Fruit fly (Drosophila melanogaster) whole organism, prepupa: Measurements from ENCODE around the gene CG5402.

ENCODE experiments used
- Blimp-1 ChIP-seq: fragments of 200-800 bp; sonication (Bioruptor generic); optimal IDR thresholded peaks from 3 replicates; lab custom pipeline; 2017; ENCODE audit warnings: missing biosample characterization, missing genetic modification characterization, mild to moderate bottlenecking, moderate library complexity, missing genetic modification reagents
- CG10631 ChIP-seq: fragments of 200-800 bp; sonication (Bioruptor generic); optimal IDR thresholded peaks from 2 replicates; lab custom pipeline; 2016; ENCODE audit warnings: missing biosample characterization, missing genetic modification characterization
- CG10669 ChIP-seq: fragments of 200-800 bp; sonication (Bioruptor generic); optimal IDR thresholded peaks from 3 replicates; lab custom pipeline; 2018; ENCODE audit warnings: missing biosample characterization, mild to moderate bottlenecking, missing genetic modification characterization, moderate library complexity
- CG11902 ChIP-seq: fragments of 200-800 bp; sonication (Bioruptor generic); optimal IDR thresholded peaks from 3 replicates; lab custom pipeline; 2016; ENCODE audit warnings: missing biosample characterization, missing genetic modification characterization
- CG15336 ChIP-seq: fragments of 200-800 bp; sonication (Bioruptor generic); IDR thresholded peaks from 2 replicates; pipeline ENCODE4 v1.3.6; 2022; ENCODE audit warnings: missing biosample characterization, missing genetic modification characterization
- CG16779 ChIP-seq: fragments of 200-800 bp; sonication (Bioruptor generic); optimal IDR thresholded peaks from 3 replicates; lab custom pipeline; 2017; ENCODE audit warnings: missing biosample characterization, mild to moderate bottlenecking, missing genetic modification characterization
- CG3032 ChIP-seq: fragments of 200-800 bp; optimal IDR thresholded peaks from 2 replicates; lab custom pipeline; 2019; ENCODE audit warnings: missing biosample characterization, mild to moderate bottlenecking, missing genetic modification characterization, moderate library complexity
- CG32006 ChIP-seq: fragments of 200-800 bp; sonication (Bioruptor generic); optimal IDR thresholded peaks from 3 replicates; lab custom pipeline; 2017; ENCODE audit warnings: missing biosample characterization, mild to moderate bottlenecking, missing genetic modification characterization
- CG34406 ChIP-seq: fragments of 200-800 bp; sonication (Bioruptor generic); optimal IDR thresholded peaks from 3 replicates; lab custom pipeline; 2016; ENCODE audit warnings: missing biosample characterization, missing genetic modification characterization
- CG3919 ChIP-seq: fragments of 200-800 bp; sonication (Bioruptor generic); optimal IDR thresholded peaks from 3 replicates; lab custom pipeline; 2016; ENCODE audit warnings: missing biosample characterization, missing genetic modification characterization
- CG6163 ChIP-seq: fragments of 200-800 bp; sonication (Bioruptor generic); IDR thresholded peaks from 3 replicates; pipeline ENCODE4 v1.3.6; 2022; ENCODE audit warnings: missing biosample characterization, missing genetic modification characterization
- CG6276 ChIP-seq: fragments of 200-800 bp; sonication (Bioruptor generic); optimal IDR thresholded peaks from 2 replicates; lab custom pipeline; 2017; ENCODE audit warnings: missing biosample characterization, mild to moderate bottlenecking, missing genetic modification characterization
- CG6854 ChIP-seq: fragments of 200-800 bp; sonication (Bioruptor generic); optimal IDR thresholded peaks from 2 replicates; lab custom pipeline; 2017; ENCODE audit warnings: missing biosample characterization, mild to moderate bottlenecking, missing genetic modification characterization
- CG7368 ChIP-seq: fragments of 200-800 bp; sonication (Bioruptor generic); optimal IDR thresholded peaks from 3 replicates; lab custom pipeline; 2016; ENCODE audit warnings: missing biosample characterization, missing genetic modification characterization
- CG8319 ChIP-seq: fragments of 200-800 bp; sonication (Bioruptor generic); optimal IDR thresholded peaks from 3 replicates; lab custom pipeline; 2016; ENCODE audit warnings: missing biosample characterization, missing genetic modification characterization
- CG9139 ChIP-seq: fragments of 200-800 bp; sonication (Bioruptor generic); optimal IDR thresholded peaks from 3 replicates; lab custom pipeline; 2017; ENCODE audit warnings: missing biosample characterization, mild to moderate bottlenecking, missing genetic modification characterization
- Eip75B ChIP-seq: fragments of 200-800 bp; sonication (Bioruptor generic); optimal IDR thresholded peaks from 3 replicates; lab custom pipeline; 2016; ENCODE audit warnings: missing biosample characterization, missing genetic modification characterization
- Eip78C ChIP-seq: fragments of 200-800 bp; sonication (Bioruptor generic); peaks from one replicate; lab custom pipeline; 2016; ENCODE audit warnings: missing biosample characterization, missing genetic modification characterization
- Ets21C ChIP-seq: fragments of 200-800 bp; sonication (Bioruptor generic); optimal IDR thresholded peaks from 3 replicates; lab custom pipeline; 2016; ENCODE audit warnings: missing biosample characterization, missing genetic modification characterization
- Ets96B ChIP-seq: fragments of 200-800 bp; optimal IDR thresholded peaks from 2 replicates; lab custom pipeline; 2019; ENCODE audit warnings: missing biosample characterization, mild to moderate bottlenecking, missing genetic modification characterization, moderate library complexity
- Gug ChIP-seq: fragments of 200-800 bp; sonication (Bioruptor generic); IDR thresholded peaks from 2 replicates; pipeline ENCODE4 v1.3.6; 2022; ENCODE audit warnings: missing biosample characterization, missing genetic modification characterization
- Hr39 ChIP-seq: fragments of 200-800 bp; sonication (Bioruptor generic); optimal IDR thresholded peaks from 2 replicates; lab custom pipeline; 2016; ENCODE audit warnings: missing biosample characterization, missing genetic modification characterization
- Hr4 ChIP-seq: fragments of 200-800 bp; sonication (Bioruptor generic); optimal IDR thresholded peaks from 3 replicates; lab custom pipeline; 2016; ENCODE audit warnings: missing biosample characterization, missing genetic modification characterization
- Met ChIP-seq: fragments of 200-800 bp; sonication (Bioruptor generic); optimal IDR thresholded peaks from 3 replicates; lab custom pipeline; 2016; ENCODE audit warnings: missing biosample characterization, missing genetic modification characterization
- Smox ChIP-seq: fragments of 200-800 bp; sonication (Bioruptor generic); optimal IDR thresholded peaks from 3 replicates; lab custom pipeline; 2016; ENCODE audit warnings: missing biosample characterization, missing genetic modification characterization
- Sox102F ChIP-seq: fragments of 200-800 bp; sonication (Bioruptor generic); optimal IDR thresholded peaks from 2 replicates; lab custom pipeline; 2016; ENCODE audit warnings: missing biosample characterization, mild to moderate bottlenecking, missing genetic modification characterization
- achi ChIP-seq: fragments of 200-800 bp; sonication (Bioruptor generic); optimal IDR thresholded peaks from 3 replicates; lab custom pipeline; 2016; ENCODE audit warnings: missing biosample characterization, missing genetic modification characterization
- acj6 ChIP-seq: fragments of 200-800 bp; sonication (Bioruptor generic); optimal IDR thresholded peaks from 3 replicates; lab custom pipeline; 2016; ENCODE audit warnings: missing biosample characterization, missing genetic modification characterization
- dsx ChIP-seq: fragments of 200-800 bp; optimal IDR thresholded peaks from 3 replicates; lab custom pipeline; 2019; ENCODE audit warnings: missing biosample characterization, mild to moderate bottlenecking, missing genetic modification characterization, moderate library complexity; ENCODE audit not compliant: poor library complexity, severe bottlenecking
- eg ChIP-seq: fragments of 200-800 bp; sonication (Bioruptor generic); IDR thresholded peaks from 3 replicates; pipeline ENCODE4 v1.3.6; 2022; ENCODE audit warnings: missing biosample characterization, missing genetic modification characterization
- esn ChIP-seq: fragments of 200-800 bp; sonication (Bioruptor generic); optimal IDR thresholded peaks from 2 replicates; lab custom pipeline; 2016; ENCODE audit warnings: missing biosample characterization, mild to moderate bottlenecking, missing genetic modification characterization, moderate library complexity
- net ChIP-seq: fragments of 200-800 bp; sonication (Bioruptor generic); optimal IDR thresholded peaks from 3 replicates; lab custom pipeline; 2016; ENCODE audit warnings: missing biosample characterization, missing genetic modification characterization
- pdm3 ChIP-seq: fragments of 200-800 bp; sonication (Bioruptor generic); optimal IDR thresholded peaks from 3 replicates; lab custom pipeline; 2016; ENCODE audit warnings: missing biosample characterization, missing genetic modification characterization
- ss ChIP-seq, 2 experiments: fragments of 200-800 bp; sonication (Bioruptor generic); optimal IDR thresholded peaks; 2 replicates in 1 of 2; 3 replicates in 1 of 2; lab custom pipeline; 2017 to 2018; ENCODE audit warnings: mild to moderate bottlenecking in 2 of 2, missing biosample characterization in 2 of 2, missing genetic modification characterization in 2 of 2, moderate library complexity in 1 of 2
- svp ChIP-seq: fragments of 200-800 bp; sonication (Bioruptor generic); peaks from one replicate; lab custom pipeline; 2016; ENCODE audit warnings: missing biosample characterization, missing genetic modification characterization
- topi ChIP-seq: fragments of 200-800 bp; sonication (Bioruptor generic); optimal IDR thresholded peaks from 3 replicates; lab custom pipeline; 2016; ENCODE audit warnings: missing biosample characterization, missing genetic modification characterization

Gene CG5402

DNA sequence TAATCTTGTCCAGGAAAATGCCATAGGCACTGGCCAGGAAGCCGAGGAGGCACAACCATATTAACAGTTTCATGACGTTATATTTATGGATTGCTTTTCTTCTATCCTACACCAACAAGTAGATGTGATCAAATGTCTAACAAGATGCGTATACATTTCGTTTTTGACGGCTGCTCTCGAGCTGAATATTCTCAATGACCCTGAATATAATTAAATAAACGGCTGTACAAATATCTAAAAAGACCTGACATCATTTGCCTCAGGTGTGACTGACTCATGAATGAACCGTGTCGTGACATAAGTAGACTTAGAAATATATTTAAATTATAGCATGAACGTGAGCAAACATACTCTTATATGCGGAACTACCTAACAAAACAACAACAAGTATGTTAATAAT is at the start of gene CG5402:
TSS of gene CG5402 (minus strand) at position 101 of the 400 bp plus-strand sequence.
- TF ChIP-seq Eip78C (GFP tag; lab: Kevin White, UChicago) (no peak), pdm3 (GFP tag; lab: Kevin White, UChicago) (no peak), esn (GFP tag; lab: Kevin White, UChicago) (no peak), CG10669 (no peak), CG34406 (no peak), Hr4 (GFP tag; lab: Kevin White, UChicago) (no peak), ss (GFP tag; optimal IDR thresholded peaks at IDR 0.05; lab: Kevin White, UChicago) (no peak), CG16779 (no peak), CG9139 (GFP tag; lab: Kevin White, UChicago) (no peak), Sox102F (GFP tag; lab: Kevin White, UChicago) (no peak)

DNA sequence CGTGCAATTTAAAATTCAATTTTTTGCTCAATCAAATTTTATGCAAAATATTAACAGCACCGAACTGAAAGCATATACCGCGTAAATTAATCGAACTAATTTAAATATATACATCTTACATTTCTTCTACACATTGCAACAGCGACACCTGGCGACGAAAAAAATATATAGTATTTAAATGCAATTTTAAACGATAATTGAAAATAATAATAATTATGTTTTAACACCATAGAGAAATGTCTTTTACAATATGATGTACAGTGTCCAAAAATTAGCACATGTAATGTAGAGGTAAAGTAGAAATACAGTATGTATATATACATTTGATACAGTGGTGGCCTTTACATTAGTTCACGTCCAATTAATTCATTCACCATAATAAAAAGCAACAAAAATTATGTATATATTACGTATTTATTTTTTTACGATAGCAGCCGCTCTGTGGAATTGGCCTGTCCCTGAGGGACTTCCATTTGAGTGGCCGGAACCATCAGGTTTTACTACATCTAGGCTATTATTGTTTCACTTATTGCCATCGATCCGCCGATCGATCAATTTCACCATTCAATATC is 44.7 kb upstream of the CG5402 start:
- no peak for TF ChIP-seq Smox (GFP tag; lab: Kevin White, UChicago)
- no peak for TF ChIP-seq Gug (GFP tag; lab: Robert Waterston, UW)
- no peak for TF ChIP-seq net (GFP tag; lab: Kevin White, UChicago)
- TF ChIP-seq eg (GFP tag; lab: Robert Waterston, UW), result no peak
- no peak for TF ChIP-seq CG9139 (GFP tag; lab: Kevin White, UChicago)

DNA sequence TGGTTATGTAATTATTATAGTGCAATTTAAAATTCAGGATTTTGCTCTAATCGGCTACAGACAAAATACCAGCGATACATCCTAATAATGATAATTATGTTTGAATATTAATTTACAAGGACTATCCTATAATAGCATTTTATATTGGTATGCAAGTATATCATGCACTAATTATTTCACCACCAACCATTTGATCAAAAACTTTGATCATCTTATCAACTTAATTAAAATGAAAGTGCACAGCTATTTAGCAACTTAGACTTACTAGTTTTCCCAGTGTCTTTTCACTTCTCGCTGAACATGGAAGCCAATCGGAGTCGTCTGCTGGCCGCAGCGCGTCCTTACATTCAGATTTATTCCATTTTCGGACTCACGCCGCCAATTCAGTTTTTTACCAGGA is 43.0 kb upstream of the CG5402 start, which contains the start of gene Gr98d:
TSS of gene Gr98d (plus strand) at position 301 of the 400 bp plus-strand sequence.
- TF ChIP-seq pdm3 (GFP tag; lab: Kevin White, UChicago), result no peak
- no peak for TF ChIP-seq Eip75B (GFP tag; lab: Kevin White, UChicago)
- no peak for TF ChIP-seq svp
- no peak for TF ChIP-seq CG34406
- no peak for TF ChIP-seq Ets96B
- no peak for TF ChIP-seq CG10631
- TF ChIP-seq dsx, result no peak
- no peak for TF ChIP-seq CG11902
- TF ChIP-seq Eip78C (GFP tag; lab: Kevin White, UChicago), result no peak
- no peak for TF ChIP-seq acj6 (GFP tag; lab: Kevin White, UChicago)
- TF ChIP-seq Gug (GFP tag; lab: Robert Waterston, UW), result no peak
- no peak for TF ChIP-seq Hr4 (GFP tag; lab: Kevin White, UChicago)
- no peak for TF ChIP-seq CG16779
- no peak for TF ChIP-seq CG6276 (GFP tag; lab: Kevin White, UChicago)
- TF ChIP-seq achi (GFP tag; lab: Kevin White, UChicago), result no peak
- no peak for TF ChIP-seq CG8319 (GFP tag; lab: Kevin White, UChicago)
- TF ChIP-seq CG6854 (GFP tag; lab: Kevin White, UChicago), result no peak
- no peak for TF ChIP-seq Hr39 (GFP tag; lab: Kevin White, UChicago)

- TF ChIP-seq CG32006 (GFP tag; lab: Kevin White, UChicago) (no peak), Eip75B (GFP tag; lab: Kevin White, UChicago) (no peak), CG6854 (GFP tag; lab: Kevin White, UChicago) (no peak), Blimp-1 (no peak), CG3919 (no peak), topi (GFP tag; lab: Kevin White, UChicago) (no peak), CG10631 (no peak), ss (GFP tag; optimal IDR thresholded peaks at IDR 0.05; lab: Kevin White, UChicago) (no peak)
Measured at dm6 chr3R:27544143-27544542, 41.4 kb upstream of the CG5402 start, which contains the start of gene Gr98c. Gene Gr98c, plus strand, starts transcription at chr3R:27544443.

DNA sequence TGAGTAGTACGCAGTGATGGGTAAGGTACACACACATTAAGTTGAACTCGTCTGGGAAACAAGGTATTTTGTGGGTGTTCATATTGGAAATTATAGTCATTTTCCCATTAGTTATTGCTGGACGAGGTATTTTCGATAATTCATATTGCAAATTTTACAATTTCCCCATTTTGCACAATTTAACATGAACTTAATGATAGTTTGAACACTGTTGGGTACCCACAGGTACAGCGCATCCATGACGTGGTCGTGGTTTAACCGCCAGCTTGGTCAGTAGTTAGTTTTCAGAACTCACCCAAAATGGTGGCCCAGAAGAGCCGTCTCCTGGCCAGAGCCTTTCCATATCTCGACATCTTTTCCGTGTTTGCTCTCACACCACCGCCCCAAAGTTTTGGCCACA is 39.4 kb upstream of the CG5402 start, which contains the start of gene Gr98b:
TSS of gene Gr98b (plus strand) at position 301 of the 400 bp plus-strand sequence.
- TF ChIP-seq CG6163, result no peak
- no peak for TF ChIP-seq CG34406
- no peak for TF ChIP-seq CG3032
- TF ChIP-seq Gug (GFP tag; lab: Robert Waterston, UW), result no peak
- no peak for TF ChIP-seq CG15336 (GFP tag; lab: Robert Waterston, UW)
- no peak for TF ChIP-seq CG8319 (GFP tag; lab: Kevin White, UChicago)
- TF ChIP-seq Hr4 (GFP tag; lab: Kevin White, UChicago), result no peak
- TF ChIP-seq CG32006 (GFP tag; lab: Kevin White, UChicago), result no peak
- no peak for TF ChIP-seq Eip78C (GFP tag; lab: Kevin White, UChicago)
- TF ChIP-seq Met, result no peak
- TF ChIP-seq dsx, result no peak
- TF ChIP-seq Ets21C (GFP tag; lab: Kevin White, UChicago), result no peak
- no peak for TF ChIP-seq CG7368 (GFP tag; lab: Kevin White, UChicago)
